Worm (Caenorhabditis elegans) whole organism, L2 larva: ENCODE data around the gene eelo-1.

Experiments
- R02D3.7 ChIP-seq: fragments of 150-350 bp; optimal IDR thresholded peaks from 2 replicates; lab custom pipeline; 2014; ENCODE audit warnings: missing biosample characterization, missing genetic modification characterization
- ama-1 ChIP-seq: fragments of 150-350 bp; optimal IDR thresholded peaks from 2 replicates; lab custom pipeline; 2018; ENCODE audit warnings: inconsistent platforms
- blmp-1 ChIP-seq: sonication (generic microtip); optimal IDR thresholded peaks from 2 replicates; lab custom pipeline; 2017; ENCODE audit warnings: missing genetic modification characterization, mild to moderate bottlenecking, missing compliant biosample characterization, antibody characterized with exemption, moderate library complexity; ENCODE audit not compliant: insufficient read depth
- elt-3 ChIP-seq: sonication (generic microtip); optimal IDR thresholded peaks from 2 replicates; lab custom pipeline; 2017; ENCODE audit warnings: missing biosample characterization, missing genetic modification characterization
- snpc-4 ChIP-seq: fragments of 150-350 bp; optimal IDR thresholded peaks from 2 replicates; lab custom pipeline; 2014; ENCODE audit warnings: missing biosample characterization, missing genetic modification characterization
- zag-1 ChIP-seq: fragments of 150-350 bp; optimal IDR thresholded peaks from 2 replicates; lab custom pipeline; 2014; ENCODE audit warnings: missing biosample characterization, missing genetic modification characterization

DNA sequence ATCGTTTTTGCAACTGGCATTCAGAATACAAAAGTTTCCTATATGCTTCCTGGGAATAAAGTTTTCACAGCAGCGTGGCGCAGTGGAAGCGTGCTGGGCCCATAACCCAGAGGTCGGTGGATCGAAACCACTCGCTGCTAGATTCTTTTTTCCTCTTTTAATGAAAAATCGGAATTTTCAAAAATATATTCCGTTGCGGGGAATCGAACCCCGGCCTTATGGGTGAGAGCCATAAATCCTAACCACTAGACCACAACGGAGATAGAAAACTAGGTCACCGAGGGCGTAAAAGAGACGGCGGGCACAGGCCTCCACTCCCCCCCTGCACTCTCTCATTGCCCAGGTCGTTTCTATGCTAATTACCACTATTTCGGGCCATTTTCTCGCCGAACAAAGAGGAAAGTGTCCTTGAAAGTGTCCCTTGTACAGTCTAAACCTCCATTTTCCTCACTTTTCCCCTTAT lies 46.2 kb upstream of the eelo-1 start, which contains the start of gene Y22D7AL.6:
- TF ChIP-seq R02D3.7 (tag; lab: Kevin White, UChicago), result no peak
- peak; percentile 21 for TF ChIP-seq blmp-1 (tag; lab: Kevin White, UChicago)
- TF ChIP-seq elt-3, result no peak
- no peak for TF ChIP-seq ama-1 (lab: Kevin White, UChicago)
- TF ChIP-seq zag-1 (tag; lab: Kevin White, UChicago), result no peak
- no peak for TF ChIP-seq snpc-4 (tag; lab: Kevin White, UChicago)
